Fruit fly (Drosophila melanogaster) whole organism, embryonic: Measurements from ENCODE around the gene CG11912.

Source experiments
- Abd-B ChIP-seq: fragments of 200-800 bp; sonication (Bioruptor generic); optimal IDR thresholded peaks from 2 replicates; lab custom pipeline; 2018; ENCODE audit warnings: missing biosample characterization, mild to moderate bottlenecking, missing genetic modification characterization, moderate library complexity
- Aef1 ChIP-seq: fragments of 200-800 bp; sonication (Bioruptor generic); IDR thresholded peaks from 3 replicates; pipeline ENCODE4 v1.3.6; 2022; ENCODE audit warnings: missing biosample characterization, missing genetic modification characterization
- C15 ChIP-seq: fragments of 200-800 bp; sonication (Bioruptor generic); IDR thresholded peaks from 3 replicates; pipeline ENCODE4 v1.3.6; 2022; ENCODE audit warnings: missing biosample characterization, missing genetic modification characterization
- CG10543 ChIP-seq: fragments of 200-800 bp; sonication (Bioruptor generic); optimal IDR thresholded peaks from 3 replicates; lab custom pipeline; 2017; ENCODE audit warnings: missing biosample characterization, mild to moderate bottlenecking, missing genetic modification characterization, moderate library complexity
- CG11247 ChIP-seq: fragments of 200-800 bp; sonication (Bioruptor generic); IDR thresholded peaks from 2 replicates; pipeline ENCODE4 v1.3.6; 2022; ENCODE audit warnings: missing biosample characterization, missing genetic modification characterization
- CG12155 ChIP-seq: fragments of 200-800 bp; sonication (Bioruptor generic); optimal IDR thresholded peaks from 3 replicates; lab custom pipeline; 2016; ENCODE audit warnings: missing biosample characterization, missing genetic modification characterization
- CG12942 ChIP-seq: fragments of 200-800 bp; sonication (Bioruptor generic); optimal IDR thresholded peaks from 3 replicates; lab custom pipeline; 2016; ENCODE audit warnings: missing biosample characterization, missing genetic modification characterization
- CG14965 ChIP-seq: fragments of 200-800 bp; sonication (Bioruptor generic); optimal IDR thresholded peaks from 2 replicates; lab custom pipeline; 2016; ENCODE audit warnings: missing biosample characterization, missing genetic modification characterization, borderline replicate concordance
- CG16779 ChIP-seq: fragments of 200-800 bp; sonication (Bioruptor generic); IDR thresholded peaks from 2 replicates; pipeline ENCODE4 v1.3.6; 2022; ENCODE audit warnings: missing biosample characterization, missing genetic modification characterization
- CG17328 ChIP-seq: fragments of 200-800 bp; sonication (Bioruptor generic); IDR thresholded peaks from 2 replicates; pipeline ENCODE4 v1.3.6; 2022; ENCODE audit warnings: missing biosample characterization, missing genetic modification characterization
- CG17802 ChIP-seq: fragments of 200-800 bp; sonication (Bioruptor generic); optimal IDR thresholded peaks from 2 replicates; lab custom pipeline; 2018; ENCODE audit warnings: missing biosample characterization, mild to moderate bottlenecking, missing genetic modification characterization, moderate library complexity
- CG2678 ChIP-seq: fragments of 200-800 bp; sonication (Bioruptor generic); optimal IDR thresholded peaks from 3 replicates; lab custom pipeline; 2019; ENCODE audit warnings: missing biosample characterization, mild to moderate bottlenecking, missing genetic modification characterization, moderate library complexity
- CG30403 ChIP-seq: fragments of 200-800 bp; sonication (Bioruptor generic); optimal IDR thresholded peaks from 3 replicates; lab custom pipeline; 2016; ENCODE audit warnings: missing biosample characterization, missing genetic modification characterization
- CG31365 ChIP-seq: fragments of 200-800 bp; sonication (Bioruptor generic); optimal IDR thresholded peaks from 2 replicates; lab custom pipeline; 2018; ENCODE audit warnings: missing biosample characterization, mild to moderate bottlenecking, missing genetic modification characterization
- CG32772 ChIP-seq: fragments of 200-800 bp; sonication (Bioruptor generic); IDR thresholded peaks from 2 replicates; pipeline ENCODE4 v1.3.6; 2022; ENCODE audit warnings: missing biosample characterization, missing genetic modification characterization
- CG4328 ChIP-seq: fragments of 200-800 bp; sonication (Bioruptor generic); optimal IDR thresholded peaks from 3 replicates; lab custom pipeline; 2017; ENCODE audit warnings: missing biosample characterization, missing genetic modification reagents, missing genetic modification characterization
- CG4360 ChIP-seq: fragments of 200-800 bp; sonication (Bioruptor generic); IDR thresholded peaks from 2 replicates; pipeline ENCODE4 v1.3.6; 2022; ENCODE audit warnings: missing biosample characterization, missing genetic modification characterization
- CG5953 ChIP-seq: fragments of 200-800 bp; sonication (Bioruptor generic); IDR thresholded peaks from 2 replicates; pipeline ENCODE4 v1.3.6; 2022; ENCODE audit warnings: missing biosample characterization, missing genetic modification characterization
- CG6654 ChIP-seq: fragments of 200-800 bp; sonication (Bioruptor generic); optimal IDR thresholded peaks from 2 replicates; lab custom pipeline; 2017; ENCODE audit warnings: missing biosample characterization, mild to moderate bottlenecking, missing genetic modification characterization
- CG9609 ChIP-seq: fragments of 200-800 bp; sonication (Bioruptor generic); optimal IDR thresholded peaks from 3 replicates; lab custom pipeline; 2016; ENCODE audit warnings: missing biosample characterization, missing genetic modification characterization
- CG9727 ChIP-seq: fragments of 200-800 bp; sonication (Bioruptor generic); optimal IDR thresholded peaks from 3 replicates; lab custom pipeline; 2017; ENCODE audit warnings: missing biosample characterization, mild to moderate bottlenecking, missing genetic modification characterization
- CG9797 ChIP-seq: fragments of 200-800 bp; sonication (Bioruptor generic); optimal IDR thresholded peaks from 3 replicates; lab custom pipeline; 2018; ENCODE audit warnings: missing biosample characterization, mild to moderate bottlenecking, missing genetic modification characterization
- CrebB ChIP-seq: fragments of 200-800 bp; sonication (Bioruptor generic); optimal IDR thresholded peaks from 3 replicates; lab custom pipeline; 2018; ENCODE audit warnings: missing biosample characterization, mild to moderate bottlenecking, missing genetic modification characterization
- Dfd ChIP-seq, 2 experiments: fragments of >200 bp; optimal IDR thresholded peaks; 2 replicates each; lab custom pipeline; 2017; ENCODE audit warnings: missing biosample characterization in 2 of 2, missing genetic modification characterization in 2 of 2
- Dll ChIP-seq: fragments of 200-800 bp; sonication (Bioruptor generic); IDR thresholded peaks from 4 replicates; pipeline ENCODE4 v1.3.6; 2022; ENCODE audit warnings: missing biosample characterization, missing genetic modification characterization; ENCODE audit not compliant: partially characterized antibody
- Fer3 ChIP-seq: fragments of 200-800 bp; sonication (Bioruptor generic); optimal IDR thresholded peaks from 2 replicates; lab custom pipeline; 2018; ENCODE audit warnings: missing biosample characterization, mild to moderate bottlenecking, missing genetic modification characterization, moderate library complexity
- Jarid2 ChIP-seq: fragments of 200-800 bp; sonication (Bioruptor generic); optimal IDR thresholded peaks from 3 replicates; lab custom pipeline; 2017; ENCODE audit warnings: mild to moderate bottlenecking, missing biosample characterization, missing genetic modification reagents, missing genetic modification characterization
- Kr ChIP-seq: fragments of 200-800 bp; sonication (Bioruptor generic); optimal IDR thresholded peaks from 2 replicates; lab custom pipeline; 2017; ENCODE audit warnings: missing biosample characterization, mild to moderate bottlenecking, missing genetic modification characterization
- Med ChIP-seq: fragments of 200-800 bp; sonication (Bioruptor generic); peaks from one replicate; lab custom pipeline; 2016; ENCODE audit warnings: missing biosample characterization, missing genetic modification characterization, mild to moderate bottlenecking, inconsistent platforms, moderate library complexity
- NC2α ChIP-seq: fragments of 200-800 bp; sonication (Bioruptor generic); optimal IDR thresholded peaks from 2 replicates; lab custom pipeline; 2016; ENCODE audit warnings: missing biosample characterization, missing genetic modification characterization
- NFAT ChIP-seq: fragments of 200-800 bp; sonication (Bioruptor generic); IDR thresholded peaks from 2 replicates; pipeline ENCODE4 v1.3.6; 2022; ENCODE audit warnings: missing biosample characterization, missing genetic modification characterization
- Ptx1 ChIP-seq: fragments of 200-800 bp; sonication (Bioruptor generic); IDR thresholded peaks from 2 replicates; pipeline ENCODE4 v1.3.6; 2022; ENCODE audit warnings: missing biosample characterization, missing genetic modification characterization
- Rfx ChIP-seq: fragments of 200-800 bp; sonication (Bioruptor generic); IDR thresholded peaks from 2 replicates; pipeline ENCODE4 v1.3.6; 2022; ENCODE audit warnings: missing biosample characterization, missing genetic modification characterization
- Scr ChIP-seq: fragments of 200-800 bp; sonication (Bioruptor generic); IDR thresholded peaks from 2 replicates; pipeline ENCODE4 v1.3.6; 2022; ENCODE audit warnings: missing biosample characterization, missing genetic modification characterization; ENCODE audit not compliant: partially characterized antibody
- Sry-δ ChIP-seq: fragments of 200-800 bp; sonication (Bioruptor generic); optimal IDR thresholded peaks from 2 replicates; lab custom pipeline; 2016; ENCODE audit warnings: missing biosample characterization, missing genetic modification characterization
- Ssrp ChIP-seq: fragments of 200-800 bp; sonication (Bioruptor generic); optimal IDR thresholded peaks from 2 replicates; lab custom pipeline; 2018; ENCODE audit warnings: missing biosample characterization, mild to moderate bottlenecking, missing genetic modification characterization, moderate library complexity
- Trl ChIP-seq, 3 experiments: fragments of >200 bp in 2 of 3; fragments of 200-800 bp in 1 of 3; sonication (Bioruptor generic) in 1 of 3; optimal IDR thresholded peaks; 2 replicates in 1 of 3; 3 replicates in 2 of 3; lab custom pipeline; 2016 to 2017; ENCODE audit warnings: missing biosample characterization in 1 of 3, missing genetic modification characterization in 1 of 3
- Vsx1 ChIP-seq: fragments of 200-800 bp; sonication (Bioruptor generic); optimal IDR thresholded peaks from 2 replicates; lab custom pipeline; 2017; ENCODE audit warnings: missing biosample characterization, mild to moderate bottlenecking, missing genetic modification characterization, missing genetic modification reagents
- cg ChIP-seq: fragments of 200-800 bp; sonication (Bioruptor generic); optimal IDR thresholded peaks from 3 replicates; lab custom pipeline; 2019; ENCODE audit warnings: missing biosample characterization, mild to moderate bottlenecking, missing genetic modification characterization, moderate library complexity
- exex ChIP-seq: fragments of 200-800 bp; sonication (Bioruptor generic); optimal IDR thresholded peaks from 4 replicates; lab custom pipeline; 2018; ENCODE audit warnings: missing biosample characterization, mild to moderate bottlenecking, missing genetic modification characterization, moderate library complexity
- gcm ChIP-seq: fragments of 200-800 bp; sonication (Bioruptor generic); optimal IDR thresholded peaks from 2 replicates; lab custom pipeline; 2019; ENCODE audit warnings: missing biosample characterization, mild to moderate bottlenecking, missing genetic modification characterization, moderate library complexity
- jumu ChIP-seq: fragments of 200-800 bp; sonication (Bioruptor generic); optimal IDR thresholded peaks from 3 replicates; lab custom pipeline; 2016; ENCODE audit warnings: missing biosample characterization, missing genetic modification characterization
- odd ChIP-seq: fragments of 200-800 bp; sonication (Bioruptor generic); optimal IDR thresholded peaks from 2 replicates; lab custom pipeline; 2017; ENCODE audit warnings: missing biosample characterization, mild to moderate bottlenecking, missing genetic modification characterization
- scrt ChIP-seq: fragments of 200-800 bp; sonication (Bioruptor generic); optimal IDR thresholded peaks from 2 replicates; lab custom pipeline; 2018; ENCODE audit warnings: missing biosample characterization, mild to moderate bottlenecking, missing genetic modification characterization, moderate library complexity
- sisA ChIP-seq: fragments of 200-800 bp; sonication (Bioruptor generic); IDR thresholded peaks from 2 replicates; pipeline ENCODE4 v1.3.6; 2022; ENCODE audit warnings: missing biosample characterization, missing genetic modification characterization
- so ChIP-seq: fragments of 200-800 bp; sonication (Bioruptor generic); IDR thresholded peaks from 3 replicates; pipeline ENCODE4 v1.3.6; 2022; ENCODE audit warnings: missing biosample characterization, missing genetic modification characterization
- trh ChIP-seq: fragments of 200-800 bp; sonication (Bioruptor generic); optimal IDR thresholded peaks from 2 replicates; lab custom pipeline; 2016; ENCODE audit warnings: missing biosample characterization, missing genetic modification characterization
- z ChIP-seq: fragments of 200-800 bp; sonication (Bioruptor generic); IDR thresholded peaks from 3 replicates; pipeline ENCODE4 v1.3.6; 2022; ENCODE audit warnings: missing biosample characterization, missing genetic modification characterization
- zfh2 ChIP-seq: fragments of 200-800 bp; sonication (Bioruptor generic); optimal IDR thresholded peaks from 2 replicates; lab custom pipeline; 2016; ENCODE audit warnings: missing biosample characterization, missing genetic modification characterization

The CG11912 gene

DNA sequence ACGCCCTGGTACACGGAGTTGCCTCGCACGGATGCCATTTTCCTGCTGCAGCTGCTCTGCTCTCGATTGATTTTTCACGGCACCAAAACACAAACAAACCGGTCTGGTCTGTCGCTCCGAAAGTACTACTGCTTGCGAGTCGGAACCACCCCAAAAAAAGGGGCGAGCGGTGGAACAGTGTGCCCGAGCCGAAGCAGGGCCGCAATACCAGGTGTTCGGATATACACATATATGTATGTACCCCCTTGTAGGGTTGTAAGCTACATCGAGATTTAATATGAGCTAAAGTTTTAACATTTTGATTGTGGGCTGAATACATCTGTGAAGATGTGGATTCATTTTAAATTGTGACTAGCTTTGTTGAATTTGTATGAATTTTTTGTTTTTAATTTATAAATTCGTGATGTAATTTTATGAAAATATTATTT, 33.4 kb downstream of the CG11912 start (continued):
- TF ChIP-seq CG2678 (peak; percentile 69), CG31365 (peak; percentile 91), gcm (peak; percentile 56), CG9609 (GFP tag; lab: Kevin White, UChicago) (no peak), Ssrp (no peak), Jarid2 (GFP tag; lab: Kevin White, UChicago) (peak; percentile 92), CG17328 (GFP tag; lab: Robert Waterston, UW) (0 out of 2 replicates have a peak, but pooled peaks have one; percentile 35), CG16779 (GFP tag; lab: Robert Waterston, UW) (peak; percentile 50; the same call in 1 of the 2 replicates), cg (GFP tag; lab: Kevin White, UChicago) (peak; percentile 0), CG6654 (GFP tag; lab: Kevin White, UChicago) (no peak), Dfd (GFP tag; optimal IDR thresholded peaks at IDR 0.05; lab: Kevin White, UChicago) (no peak), exex (tag; lab: Kevin White, UChicago) (no peak), CG4328 (GFP tag; lab: Kevin White, UChicago) (peak; percentile 24), CG4360 (GFP tag; lab: Robert Waterston, UW) (no peak), CG12155 (GFP tag; lab: Kevin White, UChicago) (peak; percentile 34), CG9797 (GFP tag; lab: Kevin White, UChicago) (peak; percentile 93), sisA (GFP tag; lab: Robert Waterston, UW) (no peak), CG30403 (GFP tag; lab: Kevin White, UChicago) (peak; percentile 59), Abd-B (GFP tag; lab: Kevin White, UChicago) (no peak), so (GFP tag; lab: Robert Waterston, UW) (no peak; the same call in 2 of the 3 replicates), NC2α (GFP tag; lab: Kevin White, UChicago) (peak; percentile 5), C15 (no peak), Kr (GFP tag; lab: Kevin White, UChicago) (no peak), CG12942 (GFP tag; lab: Kevin White, UChicago) (no peak), CG14965 (GFP tag; lab: Kevin White, UChicago) (no peak), Fer3 (peak; percentile 45), Trl (optimal IDR thresholded peaks at IDR 0.05; lab: Kevin White, UChicago) (no peak), Trl (GFP tag; optimal IDR thresholded peaks at IDR 0.05; lab: Kevin White, UChicago) (peak; percentile 54), Med (GFP tag; lab: Kevin White, UChicago) (peak; percentile 94), Scr (GFP tag; lab: Robert Waterston, UW) (peak; percentile 20; the same call in 1 of the 2 replicates), Rfx (GFP tag; lab: Robert Waterston, UW) (peak; percentile 75), scrt (GFP tag; lab: Kevin White, UChicago) (peak; percentile 39), CrebB (tag; lab: Kevin White, UChicago) (peak; percentile 53), CG5953 (GFP tag; lab: Robert Waterston, UW) (0 out of 2 replicates have a peak, but pooled peaks have one; percentile 29), NFAT (GFP tag; lab: Robert Waterston, UW) (peak; percentile 50; the same call in 1 of the 2 replicates), CG17802 (tag; lab: Kevin White, UChicago) (peak; percentile 25), CG9727 (GFP tag; lab: Kevin White, UChicago) (peak; percentile 53), odd (GFP tag; lab: Kevin White, UChicago) (peak; percentile 43), Aef1 (GFP tag; lab: Robert Waterston, UW) (no peak), CG32772 (GFP tag; lab: Robert Waterston, UW) (no peak), trh (GFP tag; lab: Kevin White, UChicago) (no peak), jumu (GFP tag; lab: Kevin White, UChicago) (peak; percentile 13), zfh2 (GFP tag; lab: Kevin White, UChicago) (peak; percentile 47), Dll (GFP tag; lab: Robert Waterston, UW) (no peak), Ptx1 (GFP tag; lab: Robert Waterston, UW) (peak; percentile 45; the same call in 1 of the 2 replicates), z (GFP tag; lab: Robert Waterston, UW) (0 out of 3 replicates have a peak, but pooled peaks have one; percentile 24), CG10543 (GFP tag; lab: Kevin White, UChicago) (peak; percentile 35), Sry-δ (GFP tag; lab: Kevin White, UChicago) (peak; percentile 54), CG11247 (GFP tag; lab: Robert Waterston, UW) (no peak), Vsx1 (GFP tag; lab: Kevin White, UChicago) (no peak)
